Worm (Caenorhabditis elegans): ENCODE measurements around the gene T26G10.3.

DNA sequence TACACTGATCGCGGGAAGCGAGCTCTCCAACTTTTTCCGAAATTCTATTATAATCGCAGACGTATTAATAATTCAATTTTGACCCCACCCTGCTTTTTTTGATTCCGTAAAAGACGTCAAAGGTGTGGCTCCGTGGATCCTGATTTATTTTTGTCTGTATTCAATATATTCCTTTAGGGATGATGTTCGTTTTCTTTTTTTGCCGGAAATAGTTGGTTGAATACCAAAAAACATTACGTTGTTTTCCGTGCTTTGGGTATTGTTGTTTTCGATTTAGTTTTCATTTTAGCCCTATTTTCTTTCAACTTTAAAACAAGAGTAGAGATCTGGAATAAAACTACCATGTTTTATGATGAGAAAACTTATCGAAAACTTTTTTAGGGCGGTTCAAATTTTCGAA is 36.5 kb downstream of the T26G10.3 start:
- TF ChIP-seq pha-4 (tag; optimal IDR thresholded peaks at IDR 0.05), result no peak
- TF ChIP-seq unc-62 (GFP tag; optimal IDR thresholded peaks at IDR 0.05), result no peak

Data from whole organism, L3 larva.